Fruit fly (Drosophila melanogaster) whole organism, pupa: ENCODE results near the gene Sos.
A peak's percentile ranks its signal among the peaks of the same experiment; 100 is the strongest.

Experiments
- CG15710 ChIP-seq: fragments of 200-800 bp; sonication (Bioruptor generic); optimal IDR thresholded peaks from 2 replicates; lab custom pipeline; 2018; ENCODE audit warnings: missing biosample characterization, mild to moderate bottlenecking, missing genetic modification characterization, moderate library complexity
- CG32121 ChIP-seq: fragments of 200-800 bp; sonication (Bioruptor generic); IDR thresholded peaks from 2 replicates; pipeline ENCODE4 v1.3.6; 2022; ENCODE audit warnings: missing biosample characterization, missing genetic modification characterization
- CG8301 ChIP-seq: fragments of 200-800 bp; sonication (Bioruptor generic); optimal IDR thresholded peaks from 2 replicates; lab custom pipeline; 2018; ENCODE audit warnings: missing biosample characterization, mild to moderate bottlenecking, missing genetic modification characterization
- CG9948 ChIP-seq: fragments of 200-800 bp; sonication (Bioruptor generic); optimal IDR thresholded peaks from 2 replicates; lab custom pipeline; 2018; ENCODE audit warnings: missing biosample characterization, mild to moderate bottlenecking, missing genetic modification characterization, moderate library complexity
- Pif1A ChIP-seq: fragments of 200-800 bp; sonication (Bioruptor generic); optimal IDR thresholded peaks from 3 replicates; lab custom pipeline; 2016; ENCODE audit warnings: missing biosample characterization, missing genetic modification characterization
- Snoo ChIP-seq: fragments of 200-800 bp; sonication (Bioruptor generic); optimal IDR thresholded peaks from 3 replicates; lab custom pipeline; 2017; ENCODE audit warnings: missing biosample characterization, mild to moderate bottlenecking, missing genetic modification characterization, inconsistent platforms

dm6 chr2L:13780109-13780947, 33.3 kb upstream of the Sos start, which contains the start of the genes CG9008 and p38b:
- peak; percentile 52 for TF ChIP-seq CG32121
- peak; percentile 87 for TF ChIP-seq CG15710 (tag; lab: Kevin White, UChicago)
- TF ChIP-seq CG9948 (tag; lab: Kevin White, UChicago): peak; percentile 84
- TF ChIP-seq Snoo (tag; lab: Kevin White, UChicago): peak; percentile 85
- peak; percentile 81 for TF ChIP-seq CG8301 (tag; lab: Kevin White, UChicago)
- TF ChIP-seq Pif1A: no peak
